Fruit fly (Drosophila melanogaster): ENCODE data around the gene Dmtn.
A peak's percentile ranks its signal among the peaks of the same experiment; 100 is the strongest.

Gene Dmtn

dm6 chr3R:6343396-6344239, 62.1 kb downstream of the Dmtn start, which contains the start of gene CG17919:
Gene CG17919, plus strand, starts transcription at chr3R:6344029.
- TF ChIP-seq Blimp-1 (GFP tag; optimal IDR thresholded peaks at IDR 0.05): no peak
- peak; percentile 39 for TF ChIP-seq CG10631 (GFP tag; optimal IDR thresholded peaks at IDR 0.05)
- TF ChIP-seq ss (GFP tag; optimal IDR thresholded peaks at IDR 0.05): no peak
- no peak for TF ChIP-seq Hr38 (GFP tag; optimal IDR thresholded peaks at IDR 0.05)
- peak; percentile 13 for TF ChIP-seq dsx (GFP tag; optimal IDR thresholded peaks at IDR 0.05; ENCODE audit: poor library complexity, severe bottlenecking)
- peak; percentile 23 for TF ChIP-seq Hr39 (GFP tag; optimal IDR thresholded peaks at IDR 0.05)
- peak; percentile 57 for TF ChIP-seq CG3919 (GFP tag; optimal IDR thresholded peaks at IDR 0.05)
- peak; percentile 57 for TF ChIP-seq CG8632 (GFP tag; optimal IDR thresholded peaks at IDR 0.05)
- TF ChIP-seq acj6 (GFP tag; optimal IDR thresholded peaks at IDR 0.05): peak; percentile 52
- TF ChIP-seq Sox15 (GFP tag; optimal IDR thresholded peaks at IDR 0.05): peak; percentile 15
- TF ChIP-seq OdsH (GFP tag; optimal IDR thresholded peaks at IDR 0.05): peak; percentile 60
- peak; percentile 61 for TF ChIP-seq CG8119 (GFP tag; IDR thresholded peaks at IDR 0.05)
- TF ChIP-seq eg (GFP tag; IDR thresholded peaks at IDR 0.05): 0 out of 3 replicates have a peak, but pooled peaks have one; percentile 14
- peak; percentile 32 for TF ChIP-seq CG7368 (GFP tag; optimal IDR thresholded peaks at IDR 0.05)
- TF ChIP-seq CG3032 (tag; optimal IDR thresholded peaks at IDR 0.05): peak; percentile 37
- peak; percentile 27 for TF ChIP-seq Ets96B (tag; optimal IDR thresholded peaks at IDR 0.05)
- TF ChIP-seq Eip78C (GFP tag): peak; percentile 60
- peak; percentile 27 for TF ChIP-seq Smox (GFP tag; optimal IDR thresholded peaks at IDR 0.05)
- peak; percentile 53 for TF ChIP-seq CG6808 (GFP tag; optimal IDR thresholded peaks at IDR 0.05)
- TF ChIP-seq CG31627 (GFP tag; optimal IDR thresholded peaks at IDR 0.05): peak; percentile 13
- no peak for TF ChIP-seq CG10669 (GFP tag; optimal IDR thresholded peaks at IDR 0.05)
- TF ChIP-seq topi (GFP tag; optimal IDR thresholded peaks at IDR 0.05): peak; percentile 35
- peak; percentile 14 for TF ChIP-seq lz (GFP tag; optimal IDR thresholded peaks at IDR 0.05)
- TF ChIP-seq CG6854 (GFP tag; optimal IDR thresholded peaks at IDR 0.05): peak; percentile 17
- no peak for TF ChIP-seq CG6276 (GFP tag; optimal IDR thresholded peaks at IDR 0.05)
- TF ChIP-seq achi (GFP tag; optimal IDR thresholded peaks at IDR 0.05): peak; percentile 41
- TF ChIP-seq Hr4 (GFP tag; optimal IDR thresholded peaks at IDR 0.05): peak; percentile 19
- peak; percentile 44 for TF ChIP-seq esn (GFP tag; optimal IDR thresholded peaks at IDR 0.05)
- TF ChIP-seq CG1621 (tag; optimal IDR thresholded peaks at IDR 0.05): peak; percentile 99
- peak; percentile 24 for TF ChIP-seq pdm3 (GFP tag; optimal IDR thresholded peaks at IDR 0.05)
- peak in 1 of 2 experiments; percentile 12 for TF ChIP-seq salr (GFP tag; optimal IDR thresholded peaks at IDR 0.05)
- peak; percentile 58 for TF ChIP-seq CG34406 (GFP tag; optimal IDR thresholded peaks at IDR 0.05)
- TF ChIP-seq Lpt (GFP tag; optimal IDR thresholded peaks at IDR 0.05): no peak
- TF ChIP-seq CG11762 (GFP tag; optimal IDR thresholded peaks at IDR 0.05; ENCODE audit: insufficient read depth): no peak
- peak; percentile 53 for TF ChIP-seq CG15336 (GFP tag; IDR thresholded peaks at IDR 0.05)
- peak; percentile 22 for TF ChIP-seq CG6792 (GFP tag; optimal IDR thresholded peaks at IDR 0.05)

dm6 chr3R:6342702-6343101, 63.0 kb downstream of the Dmtn start, which contains the start of gene CG10298:
Gene CG10298, plus strand, starts transcription at chr3R:6343002.
- TF ChIP-seq Sox15 (GFP tag; optimal IDR thresholded peaks at IDR 0.05) (no peak), Hr4 (GFP tag; optimal IDR thresholded peaks at IDR 0.05) (no peak), CG6792 (GFP tag; optimal IDR thresholded peaks at IDR 0.05) (no peak), CG6808 (GFP tag; optimal IDR thresholded peaks at IDR 0.05) (no peak), CG1621 (tag; optimal IDR thresholded peaks at IDR 0.05) (no peak), CG7368 (GFP tag; optimal IDR thresholded peaks at IDR 0.05) (no peak), dac (GFP tag; optimal IDR thresholded peaks at IDR 0.05) (no peak), CG9139 (GFP tag; optimal IDR thresholded peaks at IDR 0.05) (no peak), achi (GFP tag; optimal IDR thresholded peaks at IDR 0.05) (no peak), Blimp-1 (GFP tag; optimal IDR thresholded peaks at IDR 0.05) (no peak), CG8632 (GFP tag; optimal IDR thresholded peaks at IDR 0.05) (no peak), eg (GFP tag; IDR thresholded peaks at IDR 0.05) (no peak), Sox102F (GFP tag; optimal IDR thresholded peaks at IDR 0.05) (no peak), Sox14 (GFP tag; optimal IDR thresholded peaks at IDR 0.05) (no peak), topi (GFP tag; optimal IDR thresholded peaks at IDR 0.05) (no peak), fkh (GFP tag; optimal IDR thresholded peaks at IDR 0.05) (no peak), Hr38 (GFP tag; optimal IDR thresholded peaks at IDR 0.05) (no peak), Ets21C (GFP tag; optimal IDR thresholded peaks at IDR 0.05) (no peak)

Data from whole organism, prepupa.